Fruit fly (Drosophila melanogaster) whole organism: ENCODE data around the gene Col4a1.

ENCODE experiments used
- CG8478 ChIP-seq: fragments of >200 bp; optimal IDR thresholded peaks from 2 replicates; lab custom pipeline; 2018; ENCODE audit warnings: inconsistent platforms
- pan ChIP-seq: fragments of >200 bp; optimal IDR thresholded peaks from 2 replicates; lab custom pipeline; 2017
- psq ChIP-seq: fragments of >200 bp; optimal IDR thresholded peaks from 2 replicates; lab custom pipeline; 2017
- usp ChIP-seq: fragments of >200 bp; optimal IDR thresholded peaks from 2 replicates; lab custom pipeline; 2017; ENCODE audit warnings: missing biosample characterization, missing genetic modification characterization, mixed read lengths

DNA sequence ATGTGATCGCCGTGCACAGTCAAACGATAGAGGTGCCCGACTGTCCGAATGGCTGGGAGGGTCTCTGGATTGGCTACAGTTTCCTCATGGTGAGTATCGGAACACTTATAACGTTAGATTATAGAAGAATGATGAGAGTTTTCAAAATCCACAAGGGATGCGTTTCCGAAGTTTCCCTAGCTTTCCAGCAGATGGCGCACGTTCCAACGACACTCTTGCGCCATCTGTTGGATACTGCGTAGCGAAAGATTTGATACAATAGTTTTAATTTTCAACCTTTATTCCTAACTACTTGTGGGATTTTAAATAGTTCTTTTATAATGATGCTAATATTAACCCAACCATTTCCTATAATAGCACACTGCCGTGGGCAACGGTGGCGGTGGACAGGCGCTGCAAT lies 6.7 kb downstream of the Col4a1 start:
- no peak for TF ChIP-seq usp (GFP tag; lab: Kevin White, UChicago)
- no peak for TF ChIP-seq CG8478 (lab: Kevin White, UChicago)
- TF ChIP-seq pan (lab: Kevin White, UChicago): no peak
- TF ChIP-seq psq (lab: Kevin White, UChicago): no peak
